Fruit fly (Drosophila melanogaster) whole organism, prepupa: ENCODE measurements around the gene CG13096.
A peak's percentile ranks its signal among the peaks of the same experiment; 100 is the strongest.

Experiments
- Blimp-1 ChIP-seq: fragments of 200-800 bp; sonication (Bioruptor generic); optimal IDR thresholded peaks from 3 replicates; lab custom pipeline; 2017; ENCODE audit warnings: missing biosample characterization, missing genetic modification characterization, mild to moderate bottlenecking, moderate library complexity, missing genetic modification reagents
- CG10669 ChIP-seq: fragments of 200-800 bp; sonication (Bioruptor generic); optimal IDR thresholded peaks from 3 replicates; lab custom pipeline; 2018; ENCODE audit warnings: missing biosample characterization, mild to moderate bottlenecking, missing genetic modification characterization, moderate library complexity
- CG15336 ChIP-seq: fragments of 200-800 bp; sonication (Bioruptor generic); IDR thresholded peaks from 2 replicates; pipeline ENCODE4 v1.3.6; 2022; ENCODE audit warnings: missing biosample characterization, missing genetic modification characterization
- CG1621 ChIP-seq: fragments of 200-800 bp; sonication (Bioruptor generic); optimal IDR thresholded peaks from 3 replicates; lab custom pipeline; 2018; ENCODE audit warnings: missing biosample characterization, mild to moderate bottlenecking, missing genetic modification characterization
- CG31627 ChIP-seq: fragments of 200-800 bp; sonication (Bioruptor generic); optimal IDR thresholded peaks from 3 replicates; lab custom pipeline; 2016; ENCODE audit warnings: missing biosample characterization, missing genetic modification characterization
- CG32006 ChIP-seq: fragments of 200-800 bp; sonication (Bioruptor generic); optimal IDR thresholded peaks from 3 replicates; lab custom pipeline; 2017; ENCODE audit warnings: missing biosample characterization, mild to moderate bottlenecking, missing genetic modification characterization
- CG34406 ChIP-seq: fragments of 200-800 bp; sonication (Bioruptor generic); optimal IDR thresholded peaks from 3 replicates; lab custom pipeline; 2016; ENCODE audit warnings: missing biosample characterization, missing genetic modification characterization
- CG6163 ChIP-seq: fragments of 200-800 bp; sonication (Bioruptor generic); IDR thresholded peaks from 3 replicates; pipeline ENCODE4 v1.3.6; 2022; ENCODE audit warnings: missing biosample characterization, missing genetic modification characterization
- CG6276 ChIP-seq: fragments of 200-800 bp; sonication (Bioruptor generic); optimal IDR thresholded peaks from 2 replicates; lab custom pipeline; 2017; ENCODE audit warnings: missing biosample characterization, mild to moderate bottlenecking, missing genetic modification characterization
- CG6792 ChIP-seq: fragments of 200-800 bp; sonication (Bioruptor generic); optimal IDR thresholded peaks from 3 replicates; lab custom pipeline; 2016; ENCODE audit warnings: missing biosample characterization, missing genetic modification characterization
- CG6808 ChIP-seq: fragments of 200-800 bp; sonication (Bioruptor generic); optimal IDR thresholded peaks from 3 replicates; lab custom pipeline; 2017; ENCODE audit warnings: missing biosample characterization, missing genetic modification characterization, mild to moderate bottlenecking, moderate library complexity, missing genetic modification reagents
- CG6854 ChIP-seq: fragments of 200-800 bp; sonication (Bioruptor generic); optimal IDR thresholded peaks from 2 replicates; lab custom pipeline; 2017; ENCODE audit warnings: missing biosample characterization, mild to moderate bottlenecking, missing genetic modification characterization
- CG7368 ChIP-seq: fragments of 200-800 bp; sonication (Bioruptor generic); optimal IDR thresholded peaks from 3 replicates; lab custom pipeline; 2016; ENCODE audit warnings: missing biosample characterization, missing genetic modification characterization
- CG8119 ChIP-seq: fragments of 200-800 bp; sonication (Bioruptor generic); IDR thresholded peaks from 3 replicates; pipeline ENCODE4 v1.3.6; 2022; ENCODE audit warnings: missing biosample characterization, missing genetic modification characterization
- CG8319 ChIP-seq: fragments of 200-800 bp; sonication (Bioruptor generic); optimal IDR thresholded peaks from 3 replicates; lab custom pipeline; 2016; ENCODE audit warnings: missing biosample characterization, missing genetic modification characterization
- CG8632 ChIP-seq: fragments of 200-800 bp; sonication (Bioruptor generic); optimal IDR thresholded peaks from 3 replicates; lab custom pipeline; 2016; ENCODE audit warnings: missing biosample characterization, missing genetic modification characterization
- CG9139 ChIP-seq: fragments of 200-800 bp; sonication (Bioruptor generic); optimal IDR thresholded peaks from 3 replicates; lab custom pipeline; 2017; ENCODE audit warnings: missing biosample characterization, mild to moderate bottlenecking, missing genetic modification characterization
- Eip75B ChIP-seq: fragments of 200-800 bp; sonication (Bioruptor generic); optimal IDR thresholded peaks from 3 replicates; lab custom pipeline; 2016; ENCODE audit warnings: missing biosample characterization, missing genetic modification characterization
- Eip78C ChIP-seq: fragments of 200-800 bp; sonication (Bioruptor generic); peaks from one replicate; lab custom pipeline; 2016; ENCODE audit warnings: missing biosample characterization, missing genetic modification characterization
- Eip93F ChIP-seq: fragments of 200-800 bp; sonication (Bioruptor generic); optimal IDR thresholded peaks from 2 replicates; lab custom pipeline; 2016; ENCODE audit warnings: missing biosample characterization, mild to moderate bottlenecking, missing genetic modification characterization
- Ets21C ChIP-seq: fragments of 200-800 bp; sonication (Bioruptor generic); optimal IDR thresholded peaks from 3 replicates; lab custom pipeline; 2016; ENCODE audit warnings: missing biosample characterization, missing genetic modification characterization
- Ets96B ChIP-seq: fragments of 200-800 bp; optimal IDR thresholded peaks from 2 replicates; lab custom pipeline; 2019; ENCODE audit warnings: missing biosample characterization, mild to moderate bottlenecking, missing genetic modification characterization, moderate library complexity
- Gug ChIP-seq: fragments of 200-800 bp; sonication (Bioruptor generic); IDR thresholded peaks from 2 replicates; pipeline ENCODE4 v1.3.6; 2022; ENCODE audit warnings: missing biosample characterization, missing genetic modification characterization
- Hr38 ChIP-seq: sonication (Bioruptor generic); optimal IDR thresholded peaks from 2 replicates; lab custom pipeline; 2016; ENCODE audit warnings: missing biosample characterization, missing genetic modification characterization
- Hr4 ChIP-seq: fragments of 200-800 bp; sonication (Bioruptor generic); optimal IDR thresholded peaks from 3 replicates; lab custom pipeline; 2016; ENCODE audit warnings: missing biosample characterization, missing genetic modification characterization
- Lpt ChIP-seq: fragments of 200-800 bp; sonication (Bioruptor generic); optimal IDR thresholded peaks from 3 replicates; lab custom pipeline; 2016; ENCODE audit warnings: missing biosample characterization, missing genetic modification characterization
- Met ChIP-seq: fragments of 200-800 bp; sonication (Bioruptor generic); optimal IDR thresholded peaks from 3 replicates; lab custom pipeline; 2016; ENCODE audit warnings: missing biosample characterization, missing genetic modification characterization
- OdsH ChIP-seq: fragments of 200-800 bp; sonication (Bioruptor generic); optimal IDR thresholded peaks from 3 replicates; lab custom pipeline; 2016; ENCODE audit warnings: missing biosample characterization, missing genetic modification characterization
- Sox102F ChIP-seq: fragments of 200-800 bp; sonication (Bioruptor generic); optimal IDR thresholded peaks from 2 replicates; lab custom pipeline; 2016; ENCODE audit warnings: missing biosample characterization, mild to moderate bottlenecking, missing genetic modification characterization
- Sox14 ChIP-seq: fragments of 200-800 bp; sonication (Bioruptor generic); optimal IDR thresholded peaks from 3 replicates; lab custom pipeline; 2016; ENCODE audit warnings: missing biosample characterization, missing genetic modification characterization
- Sox15 ChIP-seq: fragments of 200-800 bp; sonication (Bioruptor generic); optimal IDR thresholded peaks from 3 replicates; lab custom pipeline; 2016; ENCODE audit warnings: missing biosample characterization, missing genetic modification characterization
- achi ChIP-seq: fragments of 200-800 bp; sonication (Bioruptor generic); optimal IDR thresholded peaks from 3 replicates; lab custom pipeline; 2016; ENCODE audit warnings: missing biosample characterization, missing genetic modification characterization
- acj6 ChIP-seq: fragments of 200-800 bp; sonication (Bioruptor generic); optimal IDR thresholded peaks from 3 replicates; lab custom pipeline; 2016; ENCODE audit warnings: missing biosample characterization, missing genetic modification characterization
- cyc ChIP-seq: fragments of 200-800 bp; sonication (Bioruptor generic); optimal IDR thresholded peaks from 3 replicates; lab custom pipeline; 2016; ENCODE audit warnings: missing biosample characterization, missing genetic modification characterization
- esn ChIP-seq: fragments of 200-800 bp; sonication (Bioruptor generic); optimal IDR thresholded peaks from 2 replicates; lab custom pipeline; 2016; ENCODE audit warnings: missing biosample characterization, mild to moderate bottlenecking, missing genetic modification characterization, moderate library complexity
- fd59A ChIP-seq: fragments of 200-800 bp; sonication (Bioruptor generic); optimal IDR thresholded peaks from 2 replicates; lab custom pipeline; 2017; ENCODE audit warnings: missing biosample characterization, mild to moderate bottlenecking, missing genetic modification characterization, missing genetic modification reagents
- lz ChIP-seq: fragments of 200-800 bp; sonication (Bioruptor generic); optimal IDR thresholded peaks from 3 replicates; lab custom pipeline; 2016; ENCODE audit warnings: missing biosample characterization, missing genetic modification characterization
- salr ChIP-seq, 2 experiments: fragments of 200-800 bp; sonication (Bioruptor generic); optimal IDR thresholded peaks; 3 replicates each; lab custom pipeline; 2016 to 2018; ENCODE audit warnings: missing biosample characterization in 2 of 2, missing genetic modification characterization in 2 of 2, mild to moderate bottlenecking in 1 of 2
- spab ChIP-seq: fragments of 200-800 bp; sonication (Bioruptor generic); optimal IDR thresholded peaks from 2 replicates; lab custom pipeline; 2017; ENCODE audit warnings: missing biosample characterization, mild to moderate bottlenecking, missing genetic modification characterization, missing genetic modification reagents
- ss ChIP-seq, 2 experiments: fragments of 200-800 bp; sonication (Bioruptor generic); optimal IDR thresholded peaks; 2 replicates in 1 of 2; 3 replicates in 1 of 2; lab custom pipeline; 2017 to 2018; ENCODE audit warnings: mild to moderate bottlenecking in 2 of 2, missing biosample characterization in 2 of 2, missing genetic modification characterization in 2 of 2, moderate library complexity in 1 of 2
- svp ChIP-seq: fragments of 200-800 bp; sonication (Bioruptor generic); peaks from one replicate; lab custom pipeline; 2016; ENCODE audit warnings: missing biosample characterization, missing genetic modification characterization
- vri ChIP-seq: fragments of 200-800 bp; sonication (Bioruptor generic); optimal IDR thresholded peaks from 3 replicates; lab custom pipeline; 2016; ENCODE audit warnings: missing biosample characterization, mild to moderate bottlenecking, missing genetic modification characterization

Gene CG13096

DNA sequence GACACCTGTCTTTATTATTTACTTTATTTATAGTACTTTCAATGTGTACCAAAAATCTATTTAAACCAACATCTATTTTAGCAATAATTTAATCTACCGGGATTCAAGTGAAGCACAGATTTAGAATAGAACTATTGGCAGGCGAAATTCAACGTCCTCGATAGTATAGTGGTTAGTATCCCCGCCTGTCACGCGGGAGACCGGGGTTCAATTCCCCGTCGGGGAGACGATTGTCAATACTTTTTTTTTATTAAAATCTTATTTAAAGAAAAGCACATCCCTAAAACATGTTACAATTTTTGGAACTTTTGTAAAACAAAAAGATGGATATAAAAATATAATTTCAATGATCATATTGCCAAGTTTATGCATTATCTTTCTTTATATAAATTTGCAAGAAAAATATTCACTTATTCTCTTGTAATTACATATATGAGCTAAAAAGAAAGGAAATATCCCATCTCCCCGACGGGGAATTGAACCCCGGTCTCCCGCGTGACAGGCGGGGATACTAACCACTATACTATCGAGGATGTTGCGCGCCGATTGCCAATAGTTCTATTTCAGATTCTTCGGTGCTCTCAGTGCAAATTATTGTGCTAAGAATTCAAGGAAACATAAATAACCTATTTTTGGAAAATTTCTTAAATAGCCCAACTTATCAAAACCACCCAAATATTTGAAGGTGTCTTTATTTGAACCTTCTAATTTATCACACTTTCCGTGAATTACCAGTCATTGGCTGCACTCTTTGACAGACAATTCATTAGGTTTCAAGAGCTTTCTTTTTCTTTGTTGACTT is 29.8 kb downstream of the CG13096 start, which contains the start of gene CG43796:
Gene CG43796 (plus strand): TSS at position 752 of the 802 bp plus-strand sequence.
- TF ChIP-seq CG15336 (GFP tag; lab: Robert Waterston, UW) (no peak), CG8319 (no peak), Eip78C (GFP tag; lab: Kevin White, UChicago) (peak; percentile 50), svp (GFP tag; lab: Kevin White, UChicago) (peak; percentile 28), Hr4 (GFP tag; lab: Kevin White, UChicago) (no peak)

DNA sequence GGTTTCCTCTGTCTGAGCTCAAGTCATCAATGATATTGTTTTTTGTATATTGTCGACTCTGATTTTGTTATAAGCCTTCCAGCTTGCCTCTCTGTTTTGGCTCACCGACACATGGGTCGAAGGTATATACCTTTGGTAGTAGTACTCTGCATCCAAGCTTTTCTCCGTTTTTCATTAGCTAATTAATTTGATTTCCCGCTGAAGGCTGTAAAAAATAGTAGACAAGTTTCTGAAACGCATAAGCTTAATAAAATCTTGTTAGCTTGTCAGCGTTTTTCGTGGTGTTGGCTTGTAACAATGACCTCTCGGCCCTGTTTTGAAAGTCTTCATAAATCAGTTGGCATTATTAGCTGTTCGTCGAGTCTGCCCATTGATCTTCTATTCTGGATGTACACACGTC is 30.8 kb downstream of the CG13096 start:
- TF ChIP-seq Sox15 (GFP tag; lab: Kevin White, UChicago) (no peak), CG6808 (GFP tag; lab: Kevin White, UChicago) (no peak), achi (GFP tag; lab: Kevin White, UChicago) (no peak), Eip78C (GFP tag; lab: Kevin White, UChicago) (no peak), esn (GFP tag; lab: Kevin White, UChicago) (no peak), cyc (GFP tag; lab: Kevin White, UChicago) (no peak), Sox102F (GFP tag; lab: Kevin White, UChicago) (no peak), Hr38 (GFP tag; lab: Kevin White, UChicago) (no peak), CG10669 (GFP tag; lab: Kevin White, UChicago) (no peak), CG6854 (no peak), Lpt (GFP tag; lab: Kevin White, UChicago) (no peak), CG6276 (GFP tag; lab: Kevin White, UChicago) (no peak), ss (GFP tag; optimal IDR thresholded peaks at IDR 0.05; lab: Kevin White, UChicago) (no peak), CG15336 (GFP tag; lab: Robert Waterston, UW) (no peak), acj6 (GFP tag; lab: Kevin White, UChicago) (no peak), CG1621 (tag; lab: Kevin White, UChicago) (no peak), CG34406 (no peak), spab (no peak), CG6792 (no peak), Hr4 (GFP tag; lab: Kevin White, UChicago) (no peak)

- TF ChIP-seq CG8632 (GFP tag; lab: Kevin White, UChicago) (peak; percentile 40), CG6808 (GFP tag; lab: Kevin White, UChicago) (peak; percentile 98), Sox14 (GFP tag; lab: Kevin White, UChicago) (peak; percentile 22), CG9139 (peak; percentile 98), Hr4 (GFP tag; lab: Kevin White, UChicago) (peak; percentile 21), fd59A (peak; percentile 70), CG34406 (peak; percentile 54), svp (GFP tag; lab: Kevin White, UChicago) (peak; percentile 39), Lpt (GFP tag; lab: Kevin White, UChicago) (peak; percentile 82), CG6163 (peak; percentile 93), Met (GFP tag; lab: Kevin White, UChicago) (peak; percentile 34), CG6854 (peak; percentile 93), Eip75B (peak; percentile 74), CG31627 (GFP tag; lab: Kevin White, UChicago) (no peak), CG7368 (GFP tag; lab: Kevin White, UChicago) (peak; percentile 44), acj6 (GFP tag; lab: Kevin White, UChicago) (no peak), CG10669 (GFP tag; lab: Kevin White, UChicago) (peak; percentile 86), lz (no peak), spab (peak; percentile 96), Ets21C (GFP tag; lab: Kevin White, UChicago) (no peak), OdsH (GFP tag; lab: Kevin White, UChicago) (peak; percentile 38), vri (GFP tag; lab: Kevin White, UChicago) (peak; percentile 69), Blimp-1 (GFP tag; lab: Kevin White, UChicago) (peak; percentile 48), Gug (GFP tag; lab: Robert Waterston, UW) (no peak), esn (GFP tag; lab: Kevin White, UChicago) (peak; percentile 28), Eip93F (peak; percentile 22), CG8119 (GFP tag; lab: Robert Waterston, UW) (peak; percentile 88), Ets96B (tag; lab: Kevin White, UChicago) (peak; percentile 79), salr (GFP tag; optimal IDR thresholded peaks at IDR 0.05; lab: Kevin White, UChicago) (peak; percentile 73 to 79), CG32006 (GFP tag; lab: Kevin White, UChicago) (no peak), Sox102F (GFP tag; lab: Kevin White, UChicago) (peak; percentile 72), achi (GFP tag; lab: Kevin White, UChicago) (peak; percentile 65)
These were observed 32.6 kb downstream of the CG13096 start for dm6 chr2L:8478911-8479706.
